Fruit fly (Drosophila melanogaster): ENCODE measurements around the gene MKP-4.

Gene MKP-4

DNA sequence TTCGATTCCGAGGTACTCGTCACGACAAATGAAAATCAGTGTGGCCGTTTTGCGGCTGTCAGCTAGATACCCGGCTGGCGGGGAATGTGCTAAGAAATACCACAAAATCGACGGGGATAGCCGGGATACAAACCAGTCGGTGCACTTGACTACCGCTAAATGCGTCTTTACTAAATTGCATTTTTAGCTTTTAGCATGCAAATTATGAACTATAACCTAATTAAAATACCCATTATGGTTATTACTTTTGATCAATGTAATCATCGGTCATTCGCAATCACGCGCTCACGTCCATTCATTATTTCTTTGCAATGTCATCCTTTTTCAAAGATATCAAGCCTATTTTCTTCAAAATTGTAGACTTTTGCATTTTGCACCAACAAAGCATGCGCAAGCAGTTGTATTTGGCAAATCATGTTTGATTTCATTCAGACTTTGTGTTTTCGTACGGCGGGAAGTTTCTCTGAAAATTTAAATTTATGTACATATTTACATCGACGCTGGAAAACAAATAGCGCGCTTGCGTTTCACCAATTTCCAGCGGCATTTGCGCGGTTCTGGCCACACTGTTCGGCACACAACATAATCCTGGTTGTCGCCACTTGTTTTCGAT is 15.5 kb downstream of the MKP-4 start, which contains the start of gene Rcd-1 (continued):
- TF ChIP-seq NK7.1 (GFP tag; optimal IDR thresholded peaks at IDR 0.05): no peak
- no peak for TF ChIP-seq CG10462 (GFP tag; optimal IDR thresholded peaks at IDR 0.05)
- TF ChIP-seq eve (GFP tag; optimal IDR thresholded peaks at IDR 0.05): no peak
- TF ChIP-seq Rfx (GFP tag; IDR thresholded peaks at IDR 0.05): peak; percentile 34; the same call in 1 of the 2 replicates
- TF ChIP-seq kni (GFP tag; optimal IDR thresholded peaks at IDR 0.05): peak; percentile 2
- TF ChIP-seq CoRest (tag; optimal IDR thresholded peaks at IDR 0.05): peak; percentile 29
- peak; percentile 97 for TF ChIP-seq gfzf (GFP tag; optimal IDR thresholded peaks at IDR 0.05)
- peak; percentile 36 for TF ChIP-seq CG15514 (GFP tag; optimal IDR thresholded peaks at IDR 0.05)
- peak; percentile 79 for TF ChIP-seq pita (GFP tag; optimal IDR thresholded peaks at IDR 0.05)
- no peak for TF ChIP-seq CG8290 (GFP tag; optimal IDR thresholded peaks at IDR 0.05)
- TF ChIP-seq CG8290 (tag; optimal IDR thresholded peaks at IDR 0.05): peak in 1 of 2 experiments; percentile 35
- TF ChIP-seq CG33557 (GFP tag; optimal IDR thresholded peaks at IDR 0.05): peak; percentile 22
- TF ChIP-seq CG14965 (GFP tag; optimal IDR thresholded peaks at IDR 0.05; ENCODE audit: borderline replicate concordance): no peak
- TF ChIP-seq CG31224 (GFP tag; IDR thresholded peaks at IDR 0.05): no peak
- TF ChIP-seq CG3995 (GFP tag; optimal IDR thresholded peaks at IDR 0.05): no peak
- peak; percentile 81 for TF ChIP-seq pzg (GFP tag; optimal IDR thresholded peaks at IDR 0.05)
- TF ChIP-seq CG17568 (GFP tag; optimal IDR thresholded peaks at IDR 0.05): no peak
- TF ChIP-seq Lhr (GFP tag; optimal IDR thresholded peaks at IDR 0.05): peak; percentile 51
- TF ChIP-seq CHES-1-like (GFP tag; optimal IDR thresholded peaks at IDR 0.05): peak; percentile 16
- TF ChIP-seq HLHmδ (GFP tag; optimal IDR thresholded peaks at IDR 0.05): peak; percentile 34
- TF ChIP-seq CG33213 (GFP tag; optimal IDR thresholded peaks at IDR 0.05): peak; percentile 24
- peak; percentile 35; the same call in 1 of the 2 replicates for TF ChIP-seq MBD-R2 (GFP tag; IDR thresholded peaks at IDR 0.05)
- no peak for TF ChIP-seq chm (GFP tag; IDR thresholded peaks at IDR 0.05)
- no peak for TF ChIP-seq Dip3 (GFP tag; optimal IDR thresholded peaks at IDR 0.05)
- TF ChIP-seq lov (optimal IDR thresholded peaks at IDR 0.05): no peak
- no peak for TF ChIP-seq lov (GFP tag; IDR thresholded peaks at IDR 0.05)
- TF ChIP-seq slbo (GFP tag; IDR thresholded peaks at IDR 0.05): peak; percentile 22; the same call in 1 of the 2 replicates
- TF ChIP-seq CG7928 (GFP tag; optimal IDR thresholded peaks at IDR 0.05): no peak
- TF ChIP-seq maf-S (GFP tag; optimal IDR thresholded peaks at IDR 0.05): no peak
- no peak for TF ChIP-seq peb (GFP tag; IDR thresholded peaks at IDR 0.05)
- no peak for TF ChIP-seq CG2889 (GFP tag; IDR thresholded peaks at IDR 0.05)
- peak; percentile 14 for TF ChIP-seq Myb (GFP tag; optimal IDR thresholded peaks at IDR 0.05)
- no peak for TF ChIP-seq Bteb2 (GFP tag; optimal IDR thresholded peaks at IDR 0.05)
- peak; percentile 20 for TF ChIP-seq CG2116 (GFP tag; optimal IDR thresholded peaks at IDR 0.05)
- no peak for TF ChIP-seq lbe (GFP tag; optimal IDR thresholded peaks at IDR 0.05)
- peak; percentile 11 for TF ChIP-seq nom (GFP tag; optimal IDR thresholded peaks at IDR 0.05)
- no peak for TF ChIP-seq corto (GFP tag; optimal IDR thresholded peaks at IDR 0.05)
- peak; percentile 50 for TF ChIP-seq Sry-δ (GFP tag; optimal IDR thresholded peaks at IDR 0.05)
- no peak for TF ChIP-seq zfh1 (GFP tag; IDR thresholded peaks at IDR 0.05)
- peak; percentile 37 for TF ChIP-seq Ets97D (GFP tag; optimal IDR thresholded peaks at IDR 0.05)
- TF ChIP-seq ase (GFP tag; IDR thresholded peaks at IDR 0.05): no peak
- no peak for TF ChIP-seq CG16813 (GFP tag; IDR thresholded peaks at IDR 0.05; ENCODE audit: partially characterized antibody)
- peak; percentile 91 for TF ChIP-seq CG9797 (GFP tag; optimal IDR thresholded peaks at IDR 0.05)
- peak; percentile 65 for TF ChIP-seq CG12155 (GFP tag; optimal IDR thresholded peaks at IDR 0.05)
- peak; percentile 15; the same call in 1 of the 2 replicates for TF ChIP-seq CG3847 (GFP tag; IDR thresholded peaks at IDR 0.05)
- TF ChIP-seq CG1603 (tag; optimal IDR thresholded peaks at IDR 0.05): peak; percentile 68
- no peak for TF ChIP-seq CG2129 (GFP tag; IDR thresholded peaks at IDR 0.05; ENCODE audit: partially characterized antibody)
- peak; percentile 59 for TF ChIP-seq CG17186 (GFP tag; optimal IDR thresholded peaks at IDR 0.05)
- no peak for TF ChIP-seq CG14441 (GFP tag; IDR thresholded peaks at IDR 0.05)
- TF ChIP-seq Fer1 (GFP tag; optimal IDR thresholded peaks at IDR 0.05): no peak
- no peak for TF ChIP-seq dmrt99B (tag; optimal IDR thresholded peaks at IDR 0.05)

Measured in whole organism, embryonic.